Fruit fly (Drosophila melanogaster): Measurements from ENCODE around the gene Ctu2.

DNA sequence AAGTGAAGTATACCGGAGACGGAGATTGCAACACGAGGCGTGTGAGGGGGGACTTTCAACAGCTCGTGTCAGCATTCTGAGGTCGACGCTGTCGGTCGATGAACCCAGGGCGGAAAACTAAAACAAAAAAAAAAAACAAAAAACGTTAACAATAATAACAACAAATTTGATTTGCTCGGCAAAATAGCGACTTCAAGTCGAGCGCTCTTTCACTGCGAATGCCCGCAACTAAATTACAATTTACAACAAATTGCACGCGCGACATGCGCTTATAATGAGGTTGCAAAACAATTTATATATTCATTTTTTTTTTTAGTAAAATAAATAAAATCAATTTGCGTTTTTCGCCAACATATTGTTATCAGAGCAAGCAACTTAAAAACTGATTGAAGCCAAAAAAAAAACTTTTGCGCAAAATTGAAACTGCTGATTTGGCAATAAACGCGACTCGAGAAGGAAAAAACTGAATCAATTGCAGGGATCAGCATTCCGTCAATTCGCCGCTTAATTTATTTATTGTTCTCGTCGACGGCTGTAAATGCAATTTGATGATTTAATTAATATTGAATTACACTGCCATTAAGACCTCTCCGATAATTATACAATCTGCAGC is 19.6 kb downstream of the Ctu2 start:
- TF ChIP-seq cic (GFP tag; optimal IDR thresholded peaks at IDR 0.05) (no peak), Hr96 (GFP tag; optimal IDR thresholded peaks at IDR 0.05) (no peak), CG1620 (GFP tag; optimal IDR thresholded peaks at IDR 0.05) (no peak), CG14711 (tag; optimal IDR thresholded peaks at IDR 0.05) (no peak), bab1 (GFP tag; optimal IDR thresholded peaks at IDR 0.05) (no peak), cnc (optimal IDR thresholded peaks at IDR 0.05) (no peak), CG7101 (tag; optimal IDR thresholded peaks at IDR 0.05) (no peak)

Data from whole organism, adult.